Fruit fly (Drosophila melanogaster): ENCODE measurements around the gene Nprl3.

- TF ChIP-seq CG17806 (tag; optimal IDR thresholded peaks at IDR 0.05) (no peak), D1 (tag; optimal IDR thresholded peaks at IDR 0.05) (no peak), CG8301 (tag; optimal IDR thresholded peaks at IDR 0.05) (no peak), rn (GFP tag; IDR thresholded peaks at IDR 0.05) (no peak)
These were observed 5.0 kb upstream of the Nprl3 start for dm6 chr3L:14006704-14007126.

Data from whole organism, pupa.